Worm (Caenorhabditis elegans): Measurements from ENCODE around the gene tag-294.

DNA sequence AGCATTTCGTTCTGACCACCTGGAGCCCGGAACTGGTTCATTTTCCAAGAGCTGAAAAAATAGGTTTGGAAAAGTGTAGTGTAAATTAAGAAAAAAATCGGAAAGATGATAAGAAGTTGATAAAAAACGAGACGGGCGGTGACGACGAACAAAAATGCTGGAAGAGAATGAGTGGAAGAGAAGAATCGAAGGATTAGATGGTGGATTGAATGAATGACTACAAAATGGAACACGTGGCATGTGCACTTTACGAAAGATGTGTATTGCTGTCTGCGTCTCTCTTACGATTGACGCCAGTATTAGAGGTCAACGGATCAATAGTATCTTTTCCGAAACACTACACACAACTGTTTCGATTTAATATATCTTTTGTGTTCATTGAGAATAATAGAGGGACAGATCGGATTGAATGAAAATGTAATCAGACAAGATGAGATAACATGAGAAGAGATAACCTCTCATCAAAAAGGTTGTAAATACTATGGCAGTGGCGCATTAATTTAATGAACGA is 17.5 kb upstream of the tag-294 start, which contains the start of gene sft-4:
- no peak for TF ChIP-seq ceh-79 (tag; optimal IDR thresholded peaks at IDR 0.05)
- TF ChIP-seq hsf-1 (GFP tag; IDR thresholded peaks at IDR 0.05), result no peak
